Worm (Caenorhabditis elegans) whole organism, L4/young adult: ENCODE data around the gene ssq-2.

Source experiments
- W03F9.2 ChIP-seq: fragments of 150-350 bp; optimal IDR thresholded peaks from 2 replicates; lab custom pipeline; 2014; ENCODE audit warnings: missing biosample characterization, missing genetic modification characterization
- dao-5 ChIP-seq: sonication (generic microtip); optimal IDR thresholded peaks from 2 replicates; lab custom pipeline; 2016; ENCODE audit warnings: missing genotype, missing genetic modification characterization, moderate library complexity, missing compliant biosample characterization
- him-1 ChIP-seq: sonication (generic microtip); optimal IDR thresholded peaks from 2 replicates; lab custom pipeline; 2016; ENCODE audit warnings: missing genotype, missing genetic modification reagents, missing genetic modification characterization, missing compliant biosample characterization

DNA sequence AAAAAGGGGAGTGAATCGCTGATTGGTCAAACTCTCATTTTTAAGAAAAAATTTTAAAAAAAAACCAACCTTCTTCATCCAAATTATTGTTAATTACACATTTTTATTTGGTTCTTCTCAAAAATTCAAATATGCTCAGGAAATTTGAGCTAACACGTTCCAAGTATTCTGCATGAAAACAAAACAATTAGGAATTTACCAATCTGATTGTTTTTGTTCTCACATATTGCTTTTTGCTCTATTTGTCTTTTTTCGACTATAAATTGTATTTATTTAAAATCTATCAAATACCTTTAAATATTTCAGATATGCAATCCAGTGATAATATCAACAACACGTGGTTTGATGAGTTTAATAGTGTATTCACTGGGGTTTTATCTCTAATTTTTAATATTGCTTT is 16.3 kb downstream of the ssq-2 start, which contains the start of gene srm-1:
- TF ChIP-seq W03F9.2 (tag; lab: Kevin White, UChicago) (no peak), him-1 (tag; lab: Kevin White, UChicago) (no peak), dao-5 (tag; lab: Kevin White, UChicago) (no peak)
